Fruit fly (Drosophila melanogaster): ENCODE measurements around the gene CG3402.

The CG3402 gene

DNA sequence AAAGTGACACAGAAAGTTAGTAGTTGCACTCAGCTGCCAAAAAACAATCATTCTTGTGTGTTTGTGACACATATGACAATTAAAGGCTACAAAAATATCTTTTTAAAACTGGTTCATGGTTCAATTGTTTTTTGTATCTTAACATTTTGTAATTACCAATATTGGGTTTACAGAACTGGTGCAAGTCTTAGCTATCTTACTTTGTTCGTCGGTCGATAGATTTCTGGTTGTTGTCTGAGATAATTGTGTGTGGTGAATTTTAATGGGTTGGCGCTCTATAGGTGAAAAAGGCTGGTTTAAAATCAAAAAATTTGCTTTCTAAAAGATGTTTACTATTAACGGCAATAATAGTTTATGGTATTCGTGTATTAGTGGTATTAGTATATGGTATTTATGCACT lies 48.0 kb downstream of the CG3402 start (continued):
- TF ChIP-seq CG16813 (GFP tag; IDR thresholded peaks at IDR 0.05; ENCODE audit: partially characterized antibody) (no peak), pnt (GFP tag; optimal IDR thresholded peaks at IDR 0.05) (no peak), Hr78 (GFP tag; optimal IDR thresholded peaks at IDR 0.05) (no peak), CG13624 (GFP tag; optimal IDR thresholded peaks at IDR 0.05) (no peak), hth (optimal IDR thresholded peaks at IDR 0.05) (no peak), E2f1 (GFP tag; IDR thresholded peaks at IDR 0.05) (no peak), Gug (GFP tag; IDR thresholded peaks at IDR 0.05) (no peak), gro (GFP tag; optimal IDR thresholded peaks at IDR 0.05) (no peak), Nf-YB (GFP tag; optimal IDR thresholded peaks at IDR 0.05) (no peak), CG2712 (tag; optimal IDR thresholded peaks at IDR 0.05) (peak; percentile 10), Asciz (GFP tag; optimal IDR thresholded peaks at IDR 0.05) (no peak), zfh2 (GFP tag; optimal IDR thresholded peaks at IDR 0.05) (no peak), sens (GFP tag) (peak; percentile 18), nau (GFP tag; optimal IDR thresholded peaks at IDR 0.05) (no peak), CG33557 (GFP tag; optimal IDR thresholded peaks at IDR 0.05) (no peak), Dref (GFP tag; IDR thresholded peaks at IDR 0.05) (peak; percentile 59), luna (GFP tag; optimal IDR thresholded peaks at IDR 0.05) (no peak), CG30020 (tag; optimal IDR thresholded peaks at IDR 0.05) (no peak), CG10267 (tag; optimal IDR thresholded peaks at IDR 0.05) (peak; percentile 18), CG6765 (GFP tag; optimal IDR thresholded peaks at IDR 0.05) (no peak), CG8089 (GFP tag; optimal IDR thresholded peaks at IDR 0.05) (no peak), Ets97D (GFP tag; optimal IDR thresholded peaks at IDR 0.05) (peak; percentile 5), gt (GFP tag; IDR thresholded peaks at IDR 0.05) (no peak), run (tag; optimal IDR thresholded peaks at IDR 0.05) (no peak), CG15073 (GFP tag; optimal IDR thresholded peaks at IDR 0.05) (no peak), CG13424 (tag; optimal IDR thresholded peaks at IDR 0.05) (no peak), Doc2 (GFP tag; IDR thresholded peaks at IDR 0.05) (no peak), CG31441 (GFP tag; IDR thresholded peaks at IDR 0.05) (no peak), CG43689 (GFP tag; IDR thresholded peaks at IDR 0.05) (no peak), CG11247 (GFP tag; IDR thresholded peaks at IDR 0.05) (no peak), p53 (GFP tag; optimal IDR thresholded peaks at IDR 0.05) (no peak), bowl (GFP tag; IDR thresholded peaks at IDR 0.05) (no peak), CG8388 (GFP tag; optimal IDR thresholded peaks at IDR 0.05) (no peak), CG32767 (GFP tag; IDR thresholded peaks at IDR 0.05) (no peak), CG7987 (GFP tag; optimal IDR thresholded peaks at IDR 0.05) (no peak), CG10431 (GFP tag; optimal IDR thresholded peaks at IDR 0.05) (no peak), CG6854 (GFP tag; optimal IDR thresholded peaks at IDR 0.05) (no peak), jigr1 (GFP tag; IDR thresholded peaks at IDR 0.05) (no peak), CG9727 (GFP tag; optimal IDR thresholded peaks at IDR 0.05) (no peak), pzg (GFP tag; optimal IDR thresholded peaks at IDR 0.05) (peak; percentile 73), CG3407 (GFP tag; optimal IDR thresholded peaks at IDR 0.05) (no peak), ro (GFP tag; IDR thresholded peaks at IDR 0.05) (no peak), PHDP (tag; optimal IDR thresholded peaks at IDR 0.05) (no peak), unpg (GFP tag; optimal IDR thresholded peaks at IDR 0.05) (no peak), CG3163 (GFP tag; optimal IDR thresholded peaks at IDR 0.05) (no peak), B-H2 (GFP tag; optimal IDR thresholded peaks at IDR 0.05) (no peak), Scr (GFP tag; IDR thresholded peaks at IDR 0.05; ENCODE audit: partially characterized antibody) (peak; percentile 58), tap (tag; optimal IDR thresholded peaks at IDR 0.05) (no peak), CG7357 (GFP tag; IDR thresholded peaks at IDR 0.05) (no peak), ara (GFP tag; IDR thresholded peaks at IDR 0.05) (no peak), CG4730 (GFP tag; IDR thresholded peaks at IDR 0.05) (no peak), CG4424 (GFP tag; optimal IDR thresholded peaks at IDR 0.05) (no peak), CG10209 (GFP tag; optimal IDR thresholded peaks at IDR 0.05) (no peak)

Measured in whole organism, embryonic.